Fruit fly (Drosophila melanogaster) whole organism, wandering third instar larva: ENCODE measurements around the gene Fbp1.

Source experiments
- Abd-B ChIP-seq: fragments of >200 bp; optimal IDR thresholded peaks from 2 replicates; lab custom pipeline; 2017; ENCODE audit warnings: missing biosample characterization, missing genetic modification characterization
- CG32264 ChIP-seq: fragments of 200-800 bp; sonication (Bioruptor generic); optimal IDR thresholded peaks from 2 replicates; lab custom pipeline; 2016; ENCODE audit warnings: missing biosample characterization, missing genetic modification characterization
- CG9705 ChIP-seq: fragments of 200-800 bp; sonication (Bioruptor generic); optimal IDR thresholded peaks from 2 replicates; lab custom pipeline; 2018; ENCODE audit warnings: missing biosample characterization, mild to moderate bottlenecking, missing genetic modification characterization
- CrebA ChIP-seq: fragments of 200-800 bp; sonication (Bioruptor generic); optimal IDR thresholded peaks from 2 replicates; lab custom pipeline; 2016; ENCODE audit warnings: missing biosample characterization, mild to moderate bottlenecking, missing genetic modification characterization, borderline replicate concordance
- Dfd ChIP-seq: fragments of >200 bp; optimal IDR thresholded peaks from 2 replicates; lab custom pipeline; 2017; ENCODE audit warnings: missing biosample characterization, missing genetic modification characterization
- Dif ChIP-seq: fragments of 200-275, 200-300 bp; sonication (Bioruptor generic); optimal IDR thresholded peaks from 2 replicates; lab custom pipeline; 2018; ENCODE audit warnings: missing biosample characterization, missing genetic modification characterization; ENCODE audit not compliant: partially characterized antibody
- GATAd ChIP-seq: sonication (Bioruptor generic); optimal IDR thresholded peaks from 2 replicates; lab custom pipeline; 2016; ENCODE audit warnings: missing biosample characterization, missing genetic modification characterization
- HLH106 ChIP-seq: fragments of 200-800 bp; optimal IDR thresholded peaks from 3 replicates; lab custom pipeline; 2019; ENCODE audit warnings: missing biosample characterization, mild to moderate bottlenecking, missing genetic modification characterization, moderate library complexity
- Hnf4 ChIP-seq: fragments of 200-800 bp; sonication (Bioruptor generic); optimal IDR thresholded peaks from 2 replicates; lab custom pipeline; 2016; ENCODE audit warnings: missing biosample characterization, mild to moderate bottlenecking, missing genetic modification characterization
- Hr78 ChIP-seq: fragments of >200 bp; optimal IDR thresholded peaks from 2 replicates; lab custom pipeline; 2017; ENCODE audit warnings: missing biosample characterization, missing genetic modification characterization
- Hr83 ChIP-seq: fragments of 200-300 bp; sonication (Bioruptor generic); optimal IDR thresholded peaks from 2 replicates; lab custom pipeline; 2016; ENCODE audit warnings: missing biosample characterization, mild to moderate bottlenecking, missing genetic modification characterization, moderate library complexity; ENCODE audit not compliant: poor library complexity, severe bottlenecking
- Jra ChIP-seq: sonication (Bioruptor generic); optimal IDR thresholded peaks from 2 replicates; lab custom pipeline; 2016; ENCODE audit warnings: missing biosample characterization, missing genetic modification characterization
- Mio ChIP-seq: sonication (Bioruptor generic); optimal IDR thresholded peaks from 2 replicates; lab custom pipeline; 2016; ENCODE audit warnings: missing biosample characterization, missing genetic modification characterization
- Myc ChIP-seq: fragments of >200 bp; optimal IDR thresholded peaks from 2 replicates; lab custom pipeline; 2017
- N ChIP-seq: fragments of >200 bp; optimal IDR thresholded peaks from 2 replicates; lab custom pipeline; 2018; ENCODE audit warnings: missing biosample characterization, missing external identifiers, missing genetic modification characterization
- OdsH ChIP-seq: fragments of 200-800 bp; sonication (Bioruptor generic); optimal IDR thresholded peaks from 2 replicates; lab custom pipeline; 2016; ENCODE audit warnings: missing biosample characterization, mild to moderate bottlenecking, missing genetic modification characterization
- Rel ChIP-seq, 2 experiments: fragments of 200-800 bp; sonication (Bioruptor generic) in 1 of 2; optimal IDR thresholded peaks; 2 replicates in 1 of 2; 3 replicates in 1 of 2; lab custom pipeline; 2016 to 2019; ENCODE audit warnings: mild to moderate bottlenecking in 2 of 2, missing biosample characterization in 2 of 2, missing genetic modification characterization in 2 of 2, moderate library complexity in 1 of 2
- Sp1 ChIP-seq: fragments of 200-800 bp; sonication (Bioruptor generic); optimal IDR thresholded peaks from 3 replicates; lab custom pipeline; 2019; ENCODE audit warnings: missing biosample characterization, mild to moderate bottlenecking, missing genetic modification characterization, moderate library complexity
- Vsx2 ChIP-seq: fragments of 200-300, 225-300 bp; sonication (Bioruptor generic); optimal IDR thresholded peaks from 2 replicates; lab custom pipeline; 2018; ENCODE audit warnings: missing biosample characterization, missing genetic modification characterization; ENCODE audit not compliant: partially characterized antibody
- br ChIP-seq: fragments of 200-800 bp; sonication (Bioruptor generic); optimal IDR thresholded peaks from 2 replicates; lab custom pipeline; 2016; ENCODE audit warnings: missing biosample characterization, missing genetic modification characterization
- brk ChIP-seq: fragments of 200-800 bp; sonication (Bioruptor generic); optimal IDR thresholded peaks from 2 replicates; lab custom pipeline; 2016; ENCODE audit warnings: missing biosample characterization, mild to moderate bottlenecking, missing genetic modification characterization
- dl ChIP-seq, 2 experiments: fragments of 175-275, 200-275 bp in 1 of 2; fragments of 200-275 bp in 1 of 2; sonication (Bioruptor generic); optimal IDR thresholded peaks; lab custom pipeline; 2018; ENCODE audit warnings: mild to moderate bottlenecking in 2 of 2, missing biosample characterization in 2 of 2, missing genetic modification characterization in 2 of 2, moderate library complexity in 2 of 2; ENCODE audit not compliant: partially characterized antibody in 2 of 2, insufficient read depth in 1 of 2
- dmrt93B ChIP-seq: fragments of 200-800 bp; sonication (Bioruptor generic); optimal IDR thresholded peaks from 2 replicates; lab custom pipeline; 2018; ENCODE audit warnings: missing biosample characterization, mild to moderate bottlenecking, missing genetic modification characterization
- dsf ChIP-seq: sonication (Bioruptor generic); optimal IDR thresholded peaks from 2 replicates; lab custom pipeline; 2016; ENCODE audit warnings: missing biosample characterization, missing genetic modification characterization, borderline replicate concordance
- ey ChIP-seq: fragments of 200-800 bp; sonication (Bioruptor generic); optimal IDR thresholded peaks from 2 replicates; lab custom pipeline; 2016; ENCODE audit warnings: missing biosample characterization, missing genetic modification characterization
- foxo ChIP-seq, 2 experiments: fragments of 200-800 bp; sonication (Bioruptor generic); optimal IDR thresholded peaks; 2 replicates in 1 of 2; 3 replicates in 1 of 2; lab custom pipeline; 2016 to 2017; ENCODE audit warnings: missing biosample characterization in 2 of 2, missing genetic modification characterization in 2 of 2
- fru ChIP-seq: fragments of 200-800 bp; sonication (Bioruptor generic); optimal IDR thresholded peaks from 3 replicates; lab custom pipeline; 2016; ENCODE audit warnings: missing biosample characterization, mild to moderate bottlenecking, missing genetic modification characterization
- h ChIP-seq: fragments of 200-800 bp; sonication (Bioruptor generic); optimal IDR thresholded peaks from 3 replicates; lab custom pipeline; 2016; ENCODE audit warnings: missing biosample characterization, mild to moderate bottlenecking, missing genetic modification characterization
- jim ChIP-seq: fragments of 175-275, 200-325 bp; sonication (Bioruptor generic); optimal IDR thresholded peaks from 2 replicates; lab custom pipeline; 2016; ENCODE audit warnings: missing biosample characterization, mild to moderate bottlenecking, missing genetic modification characterization
- lola ChIP-seq: fragments of >200 bp; optimal IDR thresholded peaks from 2 replicates; lab custom pipeline; 2017; ENCODE audit warnings: missing biosample characterization, missing genetic modification characterization
- pan ChIP-seq: fragments of >200 bp; optimal IDR thresholded peaks from 2 replicates; lab custom pipeline; 2017
- psq ChIP-seq: fragments of 200-800 bp; sonication (Bioruptor generic); optimal IDR thresholded peaks from 3 replicates; lab custom pipeline; 2017; ENCODE audit warnings: missing biosample characterization, mild to moderate bottlenecking, missing genetic modification characterization, moderate library complexity
- rgr ChIP-seq: fragments of 200-800 bp; sonication (Bioruptor generic); optimal IDR thresholded peaks from 3 replicates; lab custom pipeline; 2016; ENCODE audit warnings: missing biosample characterization, mild to moderate bottlenecking, missing genetic modification characterization
- sage ChIP-seq: fragments of 200-800 bp; sonication (Bioruptor generic); optimal IDR thresholded peaks from 2 replicates; lab custom pipeline; 2016; ENCODE audit warnings: missing biosample characterization, mild to moderate bottlenecking, missing genetic modification characterization
- sv ChIP-seq: fragments of 200-800 bp; sonication (Bioruptor generic); optimal IDR thresholded peaks from 3 replicates; lab custom pipeline; 2016; ENCODE audit warnings: missing biosample characterization, missing genetic modification characterization
- tai ChIP-seq: sonication (Bioruptor generic); optimal IDR thresholded peaks from 2 replicates; lab custom pipeline; 2016; ENCODE audit warnings: missing biosample characterization, missing genetic modification characterization
- usp ChIP-seq: fragments of >200 bp; optimal IDR thresholded peaks from 2 replicates; lab custom pipeline; 2017; ENCODE audit warnings: missing biosample characterization, missing genetic modification characterization
- woc ChIP-seq: sonication (Bioruptor generic); optimal IDR thresholded peaks from 2 replicates; lab custom pipeline; 2016; ENCODE audit warnings: missing biosample characterization, mild to moderate bottlenecking, missing genetic modification characterization

Gene Fbp1

dm6 chr3L:14111411-14111810 lies 13.6 kb upstream of the Fbp1 start:
- TF ChIP-seq OdsH (GFP tag; lab: Kevin White, UChicago) (peak; percentile 59), Mio (GFP tag; lab: Kevin White, UChicago) (no peak), Dfd (GFP tag; lab: Kevin White, UChicago) (no peak), N (GFP tag; lab: Kevin White, UChicago) (no peak), pan (lab: Kevin White, UChicago) (no peak), Jra (GFP tag; lab: Kevin White, UChicago) (no peak), ey (peak; percentile 67), Hr78 (GFP tag; lab: Kevin White, UChicago) (no peak), Hnf4 (GFP tag; lab: Kevin White, UChicago) (peak; percentile 53), psq (GFP tag; lab: Kevin White, UChicago) (peak; percentile 42), Myc (lab: Kevin White, UChicago) (peak; percentile 87), Abd-B (no peak), brk (GFP tag; lab: Kevin White, UChicago) (no peak), rgr (peak; percentile 71), tai (peak; percentile 59), fru (GFP tag; lab: Kevin White, UChicago) (peak; percentile 64), Hr83 (peak; percentile 64), sv (GFP tag; lab: Kevin White, UChicago) (peak; percentile 76), br (peak; percentile 48), Rel (GFP tag; optimal IDR thresholded peaks at IDR 0.05; lab: Kevin White, UChicago) (no peak), Rel (tag; optimal IDR thresholded peaks at IDR 0.05; lab: Kevin White, UChicago) (no peak), CG9705 (GFP tag; lab: Kevin White, UChicago) (no peak), foxo (GFP tag; optimal IDR thresholded peaks at IDR 0.05; lab: Kevin White, UChicago) (peak in 1 of 2 experiments; percentile 79), Dif (GFP tag; lab: Kevin White, UChicago) (no peak), dl (GFP tag; optimal IDR thresholded peaks at IDR 0.05; lab: Kevin White, UChicago; ENCODE audit: insufficient read depth in 1 of 2, partially characterized antibody in 2 of 2) (no peak), GATAd (no peak), jim (GFP tag; lab: Kevin White, UChicago) (peak; percentile 41), dsf (GFP tag; lab: Kevin White, UChicago) (no peak), usp (GFP tag; lab: Kevin White, UChicago) (no peak), h (GFP tag; lab: Kevin White, UChicago) (peak; percentile 70), lola (no peak), woc (GFP tag; lab: Kevin White, UChicago) (no peak), HLH106 (tag; lab: Kevin White, UChicago) (peak; percentile 57), CrebA (GFP tag; lab: Kevin White, UChicago) (no peak), CG32264 (GFP tag; lab: Kevin White, UChicago) (no peak), dmrt93B (peak; percentile 37), Sp1 (GFP tag; lab: Kevin White, UChicago) (no peak), sage (GFP tag; lab: Kevin White, UChicago) (no peak), Vsx2 (GFP tag; lab: Kevin White, UChicago) (no peak)

- TF ChIP-seq usp (GFP tag; lab: Kevin White, UChicago) = no peak
- no peak for TF ChIP-seq HLH106 (tag; lab: Kevin White, UChicago)
- TF ChIP-seq CrebA (GFP tag; lab: Kevin White, UChicago) = no peak
- TF ChIP-seq tai = no peak
- no peak for TF ChIP-seq h (GFP tag; lab: Kevin White, UChicago)
- TF ChIP-seq Hnf4 (GFP tag; lab: Kevin White, UChicago) = no peak
- TF ChIP-seq Dif (GFP tag; lab: Kevin White, UChicago) = no peak
- no peak for TF ChIP-seq rgr
- TF ChIP-seq dmrt93B = no peak
- TF ChIP-seq Sp1 (GFP tag; lab: Kevin White, UChicago) = no peak
- TF ChIP-seq Vsx2 (GFP tag; lab: Kevin White, UChicago) = no peak
- no peak for TF ChIP-seq jim (GFP tag; lab: Kevin White, UChicago)
- no peak for TF ChIP-seq Jra (GFP tag; lab: Kevin White, UChicago)
- TF ChIP-seq N (GFP tag; lab: Kevin White, UChicago) = no peak
- no peak for TF ChIP-seq psq (GFP tag; lab: Kevin White, UChicago)
Measured at dm6 chr3L:14109831-14110230, 12.0 kb upstream of the Fbp1 start.
